Fruit fly (Drosophila melanogaster): ENCODE results near the gene CG14000.

CG14000 gene

DNA sequence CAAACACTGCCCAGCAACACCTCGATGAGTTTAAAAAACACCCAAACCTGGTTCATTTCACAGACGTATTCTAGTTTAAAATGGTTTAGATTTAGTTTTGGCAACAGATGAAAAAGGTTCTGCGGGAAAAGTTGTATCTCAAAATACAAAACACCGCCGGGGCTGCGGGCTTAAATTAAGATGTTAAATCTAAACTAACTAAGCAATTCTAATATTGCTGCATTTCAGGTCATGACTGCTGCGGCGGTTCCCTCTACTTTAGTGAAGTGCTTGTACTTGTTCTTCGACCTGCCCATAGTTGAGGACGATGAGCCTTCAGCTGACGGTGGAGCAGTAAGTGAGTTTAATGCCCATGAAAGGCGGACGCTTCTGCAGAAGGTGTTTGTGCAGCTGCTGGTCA is at the start of gene CG14000:
TSS of gene CG14000 (minus strand) at position 101 of the 400 bp plus-strand sequence.
- TF ChIP-seq CTCF (optimal IDR thresholded peaks at IDR 0.05) (no peak), CG8478 (optimal IDR thresholded peaks at IDR 0.05) (no peak)

DNA sequence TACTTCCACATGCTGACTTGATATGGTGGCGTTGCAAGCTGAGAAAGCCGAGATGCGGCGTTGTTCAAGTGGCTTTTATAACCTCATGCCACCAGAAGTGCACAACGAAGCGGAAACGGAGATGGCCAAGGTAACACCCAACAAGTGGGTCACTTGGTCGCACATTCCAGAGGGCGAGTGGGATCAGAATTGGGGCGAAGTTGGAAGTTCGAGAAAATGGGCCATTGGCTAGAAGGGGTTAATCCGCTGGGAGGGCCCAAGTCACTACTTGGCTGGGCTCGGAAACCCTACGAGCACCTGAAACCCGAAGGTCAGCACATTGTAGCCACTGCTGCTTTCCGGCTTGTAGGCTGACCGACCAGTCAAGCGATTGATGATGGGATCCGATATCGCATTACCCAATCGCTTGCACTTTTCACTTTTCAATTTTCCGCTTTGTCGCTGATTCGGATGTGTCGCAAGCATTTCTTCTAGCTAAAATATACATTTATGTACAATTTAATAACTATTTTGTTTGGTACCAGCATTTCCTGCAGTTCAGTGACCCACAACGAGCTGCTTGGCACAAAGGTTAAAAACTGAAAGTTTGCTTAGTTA is 48.6 kb upstream of the CG14000 start, which contains the start of gene Vm26Ac:
TSS of gene Vm26Ac (minus strand) at position 51 of the 597 bp plus-strand sequence.
- TF ChIP-seq CG8478 (optimal IDR thresholded peaks at IDR 0.05) (no peak), CTCF (optimal IDR thresholded peaks at IDR 0.05) (no peak)

DNA sequence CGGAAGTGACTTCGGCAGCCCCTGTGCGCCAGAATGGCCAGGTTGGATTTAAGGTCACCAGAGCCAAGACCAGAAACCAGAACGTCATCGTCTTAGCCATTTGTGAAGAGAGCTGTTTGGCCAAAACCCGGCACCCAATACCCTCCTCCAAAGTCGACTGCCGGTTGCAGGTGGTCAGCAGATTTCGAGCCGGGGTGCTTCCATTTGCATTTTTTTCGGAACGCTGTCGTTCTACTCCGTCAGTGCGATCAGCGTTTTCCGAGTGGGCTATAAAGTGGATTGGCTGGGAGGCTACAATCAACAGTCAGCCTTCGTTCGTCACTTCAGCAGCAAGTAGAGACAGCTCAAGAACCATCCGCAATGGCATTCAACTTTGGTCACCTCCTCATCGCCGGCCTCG is 46.6 kb upstream of the CG14000 start, which contains the start of the genes CG13998 and Vm26Ab:
TSS of gene CG13998 (minus strand) at position 114 of the 400 bp plus-strand sequence.
TSS of gene Vm26Ab (plus strand) at position 299 of the 400 bp plus-strand sequence.
- TF ChIP-seq CTCF (optimal IDR thresholded peaks at IDR 0.05) (no peak), CG8478 (optimal IDR thresholded peaks at IDR 0.05) (no peak)

DNA sequence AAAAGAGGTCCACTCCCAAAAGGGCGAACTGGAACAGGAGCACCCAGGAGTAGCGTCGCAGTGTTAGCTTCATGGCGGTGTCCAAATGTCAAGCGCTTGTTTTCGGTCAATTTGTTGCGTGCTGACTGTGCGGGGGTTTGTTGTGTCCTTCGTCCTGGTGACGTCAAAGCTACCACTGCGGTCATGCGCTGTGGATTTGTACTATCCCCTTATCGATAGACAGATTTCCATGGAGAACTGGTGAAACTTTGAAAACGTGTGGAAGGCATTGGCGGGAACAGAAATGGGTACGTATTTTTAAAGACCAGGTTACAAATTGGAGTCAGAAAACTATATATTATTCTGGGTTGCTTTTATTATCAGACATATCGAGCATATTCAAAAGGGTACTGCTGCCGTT is 46.1 kb upstream of the CG14000 start, which contains the start of gene CG13999:
TSS of gene CG13999 (minus strand) at position 314 of the 400 bp plus-strand sequence.
- TF ChIP-seq CTCF (optimal IDR thresholded peaks at IDR 0.05) (no peak), CG8478 (optimal IDR thresholded peaks at IDR 0.05) (no peak)

DNA sequence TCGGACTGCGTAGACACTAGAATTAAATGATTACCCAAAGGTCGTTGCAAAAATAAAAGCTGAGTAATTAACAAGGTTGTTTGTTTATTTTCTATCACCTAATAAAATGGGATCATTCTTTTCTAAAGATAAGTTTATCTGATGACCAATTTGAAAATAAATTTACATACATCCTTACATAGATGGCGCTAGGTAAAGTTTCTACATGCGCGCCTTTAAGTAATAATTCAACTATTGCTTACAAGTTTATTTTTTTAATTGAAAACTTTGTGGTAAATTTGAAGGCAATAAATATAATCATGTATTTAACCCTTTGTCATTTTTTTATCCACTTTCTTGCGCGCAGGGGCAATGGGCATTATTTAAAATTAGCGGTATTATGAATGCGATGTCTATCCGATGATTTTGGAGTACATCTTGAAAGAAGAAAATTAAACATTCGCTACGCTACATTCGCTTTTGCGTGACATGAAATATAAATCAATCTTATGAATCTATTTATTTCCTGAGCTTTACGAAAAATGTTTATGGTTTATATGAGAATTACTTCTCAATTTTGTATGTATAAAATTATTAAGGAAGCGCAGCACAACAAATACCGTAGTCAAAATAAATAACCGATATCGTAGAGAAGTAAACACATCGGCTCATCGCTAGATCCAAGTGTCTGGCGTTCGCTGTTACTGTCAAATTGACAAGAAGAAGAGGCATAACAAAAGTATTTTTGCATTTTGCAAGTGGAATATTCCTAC is 38.9 kb upstream of the CG14000 start, which contains the start of gene CG9044:
TSS of gene CG9044 (plus strand) at position 676 of the 752 bp plus-strand sequence.
- peak; percentile 60 to 81 for TF ChIP-seq CTCF (optimal IDR thresholded peaks at IDR 0.05)
- no peak for TF ChIP-seq CG8478 (optimal IDR thresholded peaks at IDR 0.05)

DNA sequence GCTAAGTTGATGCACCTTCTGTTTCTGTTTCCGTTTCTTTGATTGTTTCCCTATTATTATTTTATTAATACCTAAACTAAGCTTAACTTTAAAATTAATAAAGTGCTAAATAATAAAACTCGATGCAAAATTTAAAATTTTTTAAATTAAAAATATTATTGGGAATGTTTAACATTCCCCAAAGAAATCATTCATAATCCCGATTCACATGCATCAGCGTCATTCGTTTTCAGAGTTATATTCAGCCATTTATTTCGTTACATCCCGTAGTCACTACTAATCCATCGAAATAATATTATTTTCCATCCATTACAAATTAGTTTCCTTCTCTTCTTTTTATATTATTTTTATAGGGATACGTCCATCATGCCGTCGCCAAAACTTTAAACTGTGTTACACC is 37.4 kb upstream of the CG14000 start:
- TF ChIP-seq CG8478 (optimal IDR thresholded peaks at IDR 0.05) (no peak), CTCF (optimal IDR thresholded peaks at IDR 0.05) (no peak)

DNA sequence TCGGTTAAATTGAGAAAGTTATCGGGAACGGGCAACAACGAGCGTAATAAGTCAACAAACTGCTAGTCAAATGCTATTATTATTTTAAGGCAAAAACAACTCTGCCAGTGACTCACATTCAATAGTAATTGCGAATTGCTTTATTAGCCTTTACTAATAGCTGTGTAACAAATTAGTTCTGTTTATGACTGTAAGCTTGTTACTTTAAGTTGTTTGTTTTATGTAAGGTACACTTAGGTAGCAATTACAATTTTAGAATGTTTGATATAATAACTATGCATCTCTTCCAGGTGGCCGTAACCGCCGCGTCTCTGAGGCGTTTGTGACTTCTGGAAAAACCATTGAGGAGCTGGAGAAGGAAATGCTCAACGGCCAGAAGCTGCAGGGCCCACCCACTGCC is 36.6 kb upstream of the CG14000 start:
- TF ChIP-seq CG8478 (optimal IDR thresholded peaks at IDR 0.05) (no peak), CTCF (optimal IDR thresholded peaks at IDR 0.05) (no peak)

DNA sequence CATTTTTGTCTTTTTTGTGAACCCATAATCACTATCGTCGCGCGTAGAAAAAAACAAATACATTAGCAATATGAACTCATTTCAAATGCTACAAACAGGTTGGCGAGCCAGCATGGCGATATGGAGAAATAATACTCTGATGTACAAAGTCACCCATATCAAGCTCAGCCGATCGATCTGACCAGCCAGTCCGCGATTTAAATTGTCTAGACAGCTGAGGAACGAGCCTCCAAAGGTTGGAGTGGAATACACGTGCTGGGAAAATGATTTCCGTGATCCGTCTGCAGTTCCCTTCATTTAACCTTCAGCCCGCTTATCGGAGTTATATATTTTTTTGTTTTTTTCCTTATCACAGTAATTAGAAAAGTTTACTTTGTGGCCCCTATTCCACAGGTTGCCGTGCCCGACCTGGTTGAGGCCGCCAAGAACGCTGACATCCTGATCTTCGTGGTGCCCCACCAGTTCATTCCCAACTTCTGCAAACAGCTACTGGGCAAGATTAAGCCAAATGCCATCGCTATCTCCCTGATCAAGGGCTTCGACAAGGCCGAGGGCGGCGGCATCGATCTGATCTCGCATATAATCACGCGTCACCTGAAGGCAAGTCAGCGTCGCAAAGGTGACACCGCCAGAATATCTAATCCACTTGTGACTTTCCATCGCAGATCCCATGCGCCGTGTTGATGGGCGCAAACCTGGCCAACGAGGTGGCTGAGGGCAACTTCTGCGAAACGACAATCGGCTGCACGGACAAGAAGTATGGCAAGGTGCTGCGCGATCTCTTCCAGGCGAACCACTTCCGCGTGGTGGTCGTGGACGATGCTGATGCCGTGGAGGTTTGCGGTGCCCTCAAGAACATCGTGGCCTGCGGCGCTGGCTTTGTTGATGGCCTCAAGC is 35.8 kb upstream of the CG14000 start:
- TF ChIP-seq CTCF (optimal IDR thresholded peaks at IDR 0.05): no peak

DNA sequence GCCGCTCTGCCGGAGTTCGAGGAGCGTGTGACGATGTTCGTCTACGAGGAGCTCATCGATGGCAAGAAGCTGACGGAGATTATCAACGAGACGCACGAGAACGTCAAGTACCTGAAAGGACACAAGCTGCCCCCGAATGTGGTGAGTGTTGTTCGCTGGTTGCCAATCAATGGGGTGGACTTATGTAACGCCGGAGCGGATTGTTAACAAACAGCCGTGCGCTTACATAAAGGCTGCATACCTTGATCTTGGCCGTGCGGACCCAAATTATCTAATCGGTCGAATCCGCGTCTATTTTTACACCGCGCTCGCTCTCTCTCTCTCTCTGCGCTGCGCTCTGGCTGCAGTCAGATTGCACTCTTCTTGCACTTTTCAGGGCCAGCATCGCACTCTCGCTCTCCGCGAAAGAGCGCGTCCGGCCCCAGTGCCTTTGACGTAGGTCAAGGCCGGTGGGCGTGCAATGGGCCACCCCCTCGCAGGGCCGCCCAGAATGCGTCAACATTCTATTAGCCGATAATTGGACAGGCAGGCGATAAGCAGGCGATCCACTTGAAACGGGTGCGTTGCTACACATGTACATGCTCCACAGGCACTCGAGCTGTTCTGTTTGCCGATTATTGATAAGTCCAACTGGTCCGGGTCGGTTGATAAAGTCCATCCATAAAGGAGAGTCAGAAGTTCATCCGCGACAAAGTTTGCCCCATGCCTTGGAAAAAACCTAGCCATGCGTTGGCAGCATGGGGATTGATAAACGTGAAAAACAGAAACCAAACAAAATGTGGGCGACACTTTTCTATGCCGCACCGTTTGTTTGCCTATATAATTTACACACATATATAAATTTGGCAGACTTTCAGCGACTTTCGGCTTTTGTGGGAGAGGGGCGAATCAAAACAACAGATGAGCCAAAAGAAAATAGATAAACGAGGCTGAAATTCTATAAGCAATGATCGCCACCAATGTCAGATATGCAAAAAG is 34.5 kb upstream of the CG14000 start:
- TF ChIP-seq CG8478 (optimal IDR thresholded peaks at IDR 0.05): no peak
- TF ChIP-seq CTCF (optimal IDR thresholded peaks at IDR 0.05): no peak

DNA sequence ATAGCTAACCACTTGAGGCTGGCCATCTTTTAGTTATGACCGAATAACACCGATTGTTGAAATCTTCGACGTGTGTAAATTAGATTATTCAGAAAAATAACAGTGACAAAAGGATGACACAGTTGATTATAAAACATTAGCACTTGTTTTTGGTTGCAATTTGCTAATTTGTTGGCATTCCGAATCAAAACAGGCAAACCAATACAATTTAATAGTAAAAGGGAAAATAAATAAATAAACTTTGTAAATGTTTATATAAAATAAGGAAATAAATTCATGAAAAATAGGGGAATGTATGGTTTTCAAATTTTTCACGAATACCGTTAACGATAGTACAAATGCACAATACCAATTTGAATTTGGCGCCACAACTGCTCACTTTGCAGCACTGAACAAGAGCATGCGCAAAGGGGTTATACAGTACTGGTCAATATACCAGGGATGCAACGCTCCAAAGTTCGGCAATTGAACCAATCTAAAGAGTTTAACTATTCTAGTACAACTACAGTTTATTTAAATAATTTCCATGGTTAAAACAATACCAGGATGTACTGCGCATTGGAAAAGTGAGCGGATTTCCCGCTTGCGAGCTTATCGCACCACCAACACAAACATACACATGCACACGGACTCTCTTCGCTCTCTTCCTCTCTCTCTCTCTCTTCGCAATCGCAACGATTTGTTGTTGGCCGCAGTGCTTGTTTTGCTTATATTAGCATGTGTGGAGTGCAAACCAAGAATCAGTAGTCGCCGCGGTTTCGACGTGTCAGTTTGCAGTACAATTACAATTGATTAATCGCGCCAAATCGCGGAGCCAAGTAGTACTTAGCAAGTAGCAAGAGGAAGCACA is 33.4 kb upstream of the CG14000 start, which contains the start of the genes Sfp26Ad and Gpdh1:
TSS of gene Sfp26Ad (minus strand) at position 76 of the 850 bp plus-strand sequence.
TSS of gene Gpdh1 (plus strand) at position 415 of the 850 bp plus-strand sequence.
- TF ChIP-seq CG8478 (optimal IDR thresholded peaks at IDR 0.05) (no peak), CTCF (optimal IDR thresholded peaks at IDR 0.05) (no peak)

DNA sequence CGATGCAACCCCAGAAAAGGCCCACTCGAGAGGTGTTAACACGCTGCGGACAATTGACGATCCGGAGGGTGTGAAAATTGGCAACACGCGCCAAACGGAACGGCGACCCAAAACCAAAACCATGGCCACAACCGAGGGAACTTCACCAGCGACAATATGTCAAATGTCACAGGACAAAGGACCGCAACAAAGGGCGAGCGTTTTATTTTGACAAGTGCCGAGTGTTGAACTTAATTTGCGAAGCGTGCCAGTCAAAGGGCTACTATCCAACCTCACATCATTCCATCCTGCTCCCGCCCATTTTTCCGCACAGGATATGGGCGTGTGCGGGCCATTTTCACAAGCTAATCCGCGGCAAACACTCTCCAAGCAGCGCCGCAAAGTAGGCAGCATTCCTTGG is 17.3 kb upstream of the CG14000 start:
- TF ChIP-seq CG8478 (optimal IDR thresholded peaks at IDR 0.05): no peak
- TF ChIP-seq CTCF (optimal IDR thresholded peaks at IDR 0.05): no peak

DNA sequence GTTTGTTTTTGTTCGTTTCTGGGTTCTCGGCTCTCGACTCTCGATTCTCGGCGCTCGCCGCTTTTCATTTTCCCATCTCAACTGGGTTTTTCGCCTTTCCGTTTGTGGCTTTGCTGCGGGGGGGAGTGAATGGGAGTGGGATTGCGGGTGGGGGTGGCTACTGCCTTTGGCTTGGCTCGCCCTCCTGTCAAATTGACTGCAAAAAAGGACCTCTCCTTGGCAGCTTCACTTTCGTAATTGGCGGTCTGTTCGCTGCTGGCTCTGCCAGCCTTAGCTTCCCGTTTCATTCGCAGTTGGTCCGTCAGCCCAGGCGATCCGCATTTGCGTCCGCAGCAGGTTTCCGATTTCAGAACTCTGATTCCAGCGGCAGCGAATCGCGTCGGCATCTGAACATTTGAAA is 15.5 kb upstream of the CG14000 start, which contains the start of gene dsf:
TSS of gene dsf (plus strand) at position 301 of the 400 bp plus-strand sequence.
- TF ChIP-seq CG8478 (optimal IDR thresholded peaks at IDR 0.05): no peak

DNA sequence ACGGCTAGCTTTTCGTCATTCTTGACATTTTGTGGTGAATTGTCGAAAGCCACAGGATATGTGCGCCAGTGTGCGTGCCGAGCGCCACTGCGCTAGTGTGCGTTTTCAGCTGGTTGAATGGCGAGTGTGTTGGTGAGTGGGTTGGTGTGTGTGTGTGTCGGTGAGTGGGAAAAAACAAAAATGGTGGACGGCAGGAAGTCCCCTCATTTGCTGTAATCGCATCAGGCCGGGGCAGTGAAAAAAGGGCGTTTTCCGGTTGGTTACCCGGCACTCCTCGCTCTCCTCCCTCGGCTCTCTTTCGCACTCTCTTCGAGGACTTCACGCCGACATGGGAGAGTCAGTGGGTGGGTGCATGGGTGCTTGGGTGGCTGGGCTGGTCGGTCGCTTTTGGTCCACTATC is 15.1 kb upstream of the CG14000 start:
- TF ChIP-seq CTCF (optimal IDR thresholded peaks at IDR 0.05) (no peak), CG8478 (optimal IDR thresholded peaks at IDR 0.05) (no peak)

All from S2 (cell line).